Fruit fly (Drosophila melanogaster) whole organism, prepupa: ENCODE results near the gene CG10366.
A peak's percentile ranks its signal among the peaks of the same experiment; 100 is the strongest.

Experiments used
- Blimp-1 ChIP-seq: fragments of 200-800 bp; sonication (Bioruptor generic); optimal IDR thresholded peaks from 3 replicates; lab custom pipeline; 2017; ENCODE audit warnings: missing biosample characterization, missing genetic modification characterization, mild to moderate bottlenecking, moderate library complexity, missing genetic modification reagents
- CG10631 ChIP-seq: fragments of 200-800 bp; sonication (Bioruptor generic); optimal IDR thresholded peaks from 2 replicates; lab custom pipeline; 2016; ENCODE audit warnings: missing biosample characterization, missing genetic modification characterization
- CG10669 ChIP-seq: fragments of 200-800 bp; sonication (Bioruptor generic); optimal IDR thresholded peaks from 3 replicates; lab custom pipeline; 2018; ENCODE audit warnings: missing biosample characterization, mild to moderate bottlenecking, missing genetic modification characterization, moderate library complexity
- CG11294 ChIP-seq: fragments of 200-800 bp; sonication (Bioruptor generic); IDR thresholded peaks from 2 replicates; pipeline ENCODE4 v1.3.6; 2022; ENCODE audit warnings: missing biosample characterization, missing genetic modification characterization
- CG11902 ChIP-seq: fragments of 200-800 bp; sonication (Bioruptor generic); optimal IDR thresholded peaks from 3 replicates; lab custom pipeline; 2016; ENCODE audit warnings: missing biosample characterization, missing genetic modification characterization
- CG31627 ChIP-seq: fragments of 200-800 bp; sonication (Bioruptor generic); optimal IDR thresholded peaks from 3 replicates; lab custom pipeline; 2016; ENCODE audit warnings: missing biosample characterization, missing genetic modification characterization
- CG32006 ChIP-seq: fragments of 200-800 bp; sonication (Bioruptor generic); optimal IDR thresholded peaks from 3 replicates; lab custom pipeline; 2017; ENCODE audit warnings: missing biosample characterization, mild to moderate bottlenecking, missing genetic modification characterization
- CG34406 ChIP-seq: fragments of 200-800 bp; sonication (Bioruptor generic); optimal IDR thresholded peaks from 3 replicates; lab custom pipeline; 2016; ENCODE audit warnings: missing biosample characterization, missing genetic modification characterization
- CG3919 ChIP-seq: fragments of 200-800 bp; sonication (Bioruptor generic); optimal IDR thresholded peaks from 3 replicates; lab custom pipeline; 2016; ENCODE audit warnings: missing biosample characterization, missing genetic modification characterization
- CG4318 ChIP-seq: fragments of 200-800 bp; sonication (Bioruptor generic); optimal IDR thresholded peaks from 3 replicates; lab custom pipeline; 2017; ENCODE audit warnings: missing biosample characterization, mild to moderate bottlenecking, missing genetic modification characterization
- CG6163 ChIP-seq: fragments of 200-800 bp; sonication (Bioruptor generic); IDR thresholded peaks from 3 replicates; pipeline ENCODE4 v1.3.6; 2022; ENCODE audit warnings: missing biosample characterization, missing genetic modification characterization
- CG6276 ChIP-seq: fragments of 200-800 bp; sonication (Bioruptor generic); optimal IDR thresholded peaks from 2 replicates; lab custom pipeline; 2017; ENCODE audit warnings: missing biosample characterization, mild to moderate bottlenecking, missing genetic modification characterization
- CG6792 ChIP-seq: fragments of 200-800 bp; sonication (Bioruptor generic); optimal IDR thresholded peaks from 3 replicates; lab custom pipeline; 2016; ENCODE audit warnings: missing biosample characterization, missing genetic modification characterization
- CG6808 ChIP-seq: fragments of 200-800 bp; sonication (Bioruptor generic); optimal IDR thresholded peaks from 3 replicates; lab custom pipeline; 2017; ENCODE audit warnings: missing biosample characterization, missing genetic modification characterization, mild to moderate bottlenecking, moderate library complexity, missing genetic modification reagents
- CG6854 ChIP-seq: fragments of 200-800 bp; sonication (Bioruptor generic); optimal IDR thresholded peaks from 2 replicates; lab custom pipeline; 2017; ENCODE audit warnings: missing biosample characterization, mild to moderate bottlenecking, missing genetic modification characterization
- CG7368 ChIP-seq: fragments of 200-800 bp; sonication (Bioruptor generic); optimal IDR thresholded peaks from 3 replicates; lab custom pipeline; 2016; ENCODE audit warnings: missing biosample characterization, missing genetic modification characterization
- CG8119 ChIP-seq: fragments of 200-800 bp; sonication (Bioruptor generic); IDR thresholded peaks from 3 replicates; pipeline ENCODE4 v1.3.6; 2022; ENCODE audit warnings: missing biosample characterization, missing genetic modification characterization
- CG8632 ChIP-seq: fragments of 200-800 bp; sonication (Bioruptor generic); optimal IDR thresholded peaks from 3 replicates; lab custom pipeline; 2016; ENCODE audit warnings: missing biosample characterization, missing genetic modification characterization
- CG9139 ChIP-seq: fragments of 200-800 bp; sonication (Bioruptor generic); optimal IDR thresholded peaks from 3 replicates; lab custom pipeline; 2017; ENCODE audit warnings: missing biosample characterization, mild to moderate bottlenecking, missing genetic modification characterization
- Eip75B ChIP-seq: fragments of 200-800 bp; sonication (Bioruptor generic); optimal IDR thresholded peaks from 3 replicates; lab custom pipeline; 2016; ENCODE audit warnings: missing biosample characterization, missing genetic modification characterization
- Eip78C ChIP-seq: fragments of 200-800 bp; sonication (Bioruptor generic); peaks from one replicate; lab custom pipeline; 2016; ENCODE audit warnings: missing biosample characterization, missing genetic modification characterization
- Eip93F ChIP-seq: fragments of 200-800 bp; sonication (Bioruptor generic); optimal IDR thresholded peaks from 2 replicates; lab custom pipeline; 2016; ENCODE audit warnings: missing biosample characterization, mild to moderate bottlenecking, missing genetic modification characterization
- Ets21C ChIP-seq: fragments of 200-800 bp; sonication (Bioruptor generic); optimal IDR thresholded peaks from 3 replicates; lab custom pipeline; 2016; ENCODE audit warnings: missing biosample characterization, missing genetic modification characterization
- Ets96B ChIP-seq: fragments of 200-800 bp; optimal IDR thresholded peaks from 2 replicates; lab custom pipeline; 2019; ENCODE audit warnings: missing biosample characterization, mild to moderate bottlenecking, missing genetic modification characterization, moderate library complexity
- Gug ChIP-seq: fragments of 200-800 bp; sonication (Bioruptor generic); IDR thresholded peaks from 2 replicates; pipeline ENCODE4 v1.3.6; 2022; ENCODE audit warnings: missing biosample characterization, missing genetic modification characterization
- Hr38 ChIP-seq: sonication (Bioruptor generic); optimal IDR thresholded peaks from 2 replicates; lab custom pipeline; 2016; ENCODE audit warnings: missing biosample characterization, missing genetic modification characterization
- Hr4 ChIP-seq: fragments of 200-800 bp; sonication (Bioruptor generic); optimal IDR thresholded peaks from 3 replicates; lab custom pipeline; 2016; ENCODE audit warnings: missing biosample characterization, missing genetic modification characterization
- Lpt ChIP-seq: fragments of 200-800 bp; sonication (Bioruptor generic); optimal IDR thresholded peaks from 3 replicates; lab custom pipeline; 2016; ENCODE audit warnings: missing biosample characterization, missing genetic modification characterization
- Met ChIP-seq: fragments of 200-800 bp; sonication (Bioruptor generic); optimal IDR thresholded peaks from 3 replicates; lab custom pipeline; 2016; ENCODE audit warnings: missing biosample characterization, missing genetic modification characterization
- OdsH ChIP-seq: fragments of 200-800 bp; sonication (Bioruptor generic); optimal IDR thresholded peaks from 3 replicates; lab custom pipeline; 2016; ENCODE audit warnings: missing biosample characterization, missing genetic modification characterization
- Sox102F ChIP-seq: fragments of 200-800 bp; sonication (Bioruptor generic); optimal IDR thresholded peaks from 2 replicates; lab custom pipeline; 2016; ENCODE audit warnings: missing biosample characterization, mild to moderate bottlenecking, missing genetic modification characterization
- Sox14 ChIP-seq: fragments of 200-800 bp; sonication (Bioruptor generic); optimal IDR thresholded peaks from 3 replicates; lab custom pipeline; 2016; ENCODE audit warnings: missing biosample characterization, missing genetic modification characterization
- Sox15 ChIP-seq: fragments of 200-800 bp; sonication (Bioruptor generic); optimal IDR thresholded peaks from 3 replicates; lab custom pipeline; 2016; ENCODE audit warnings: missing biosample characterization, missing genetic modification characterization
- achi ChIP-seq: fragments of 200-800 bp; sonication (Bioruptor generic); optimal IDR thresholded peaks from 3 replicates; lab custom pipeline; 2016; ENCODE audit warnings: missing biosample characterization, missing genetic modification characterization
- acj6 ChIP-seq: fragments of 200-800 bp; sonication (Bioruptor generic); optimal IDR thresholded peaks from 3 replicates; lab custom pipeline; 2016; ENCODE audit warnings: missing biosample characterization, missing genetic modification characterization
- cyc ChIP-seq: fragments of 200-800 bp; sonication (Bioruptor generic); optimal IDR thresholded peaks from 3 replicates; lab custom pipeline; 2016; ENCODE audit warnings: missing biosample characterization, missing genetic modification characterization
- dsx ChIP-seq: fragments of 200-800 bp; optimal IDR thresholded peaks from 3 replicates; lab custom pipeline; 2019; ENCODE audit warnings: missing biosample characterization, mild to moderate bottlenecking, missing genetic modification characterization, moderate library complexity; ENCODE audit not compliant: poor library complexity, severe bottlenecking
- eg ChIP-seq: fragments of 200-800 bp; sonication (Bioruptor generic); IDR thresholded peaks from 3 replicates; pipeline ENCODE4 v1.3.6; 2022; ENCODE audit warnings: missing biosample characterization, missing genetic modification characterization
- fd59A ChIP-seq: fragments of 200-800 bp; sonication (Bioruptor generic); optimal IDR thresholded peaks from 2 replicates; lab custom pipeline; 2017; ENCODE audit warnings: missing biosample characterization, mild to moderate bottlenecking, missing genetic modification characterization, missing genetic modification reagents
- fd85E ChIP-seq: fragments of 200-800 bp; sonication (Bioruptor generic); optimal IDR thresholded peaks from 3 replicates; lab custom pipeline; 2016; ENCODE audit warnings: missing biosample characterization, missing genetic modification characterization
- lz ChIP-seq: fragments of 200-800 bp; sonication (Bioruptor generic); optimal IDR thresholded peaks from 3 replicates; lab custom pipeline; 2016; ENCODE audit warnings: missing biosample characterization, missing genetic modification characterization
- net ChIP-seq: fragments of 200-800 bp; sonication (Bioruptor generic); optimal IDR thresholded peaks from 3 replicates; lab custom pipeline; 2016; ENCODE audit warnings: missing biosample characterization, missing genetic modification characterization
- salr ChIP-seq, 2 experiments: fragments of 200-800 bp; sonication (Bioruptor generic); optimal IDR thresholded peaks; 3 replicates each; lab custom pipeline; 2016 to 2018; ENCODE audit warnings: missing biosample characterization in 2 of 2, missing genetic modification characterization in 2 of 2, mild to moderate bottlenecking in 1 of 2
- spab ChIP-seq: fragments of 200-800 bp; sonication (Bioruptor generic); optimal IDR thresholded peaks from 2 replicates; lab custom pipeline; 2017; ENCODE audit warnings: missing biosample characterization, mild to moderate bottlenecking, missing genetic modification characterization, missing genetic modification reagents
- ss ChIP-seq, 2 experiments: fragments of 200-800 bp; sonication (Bioruptor generic); optimal IDR thresholded peaks; 2 replicates in 1 of 2; 3 replicates in 1 of 2; lab custom pipeline; 2017 to 2018; ENCODE audit warnings: mild to moderate bottlenecking in 2 of 2, missing biosample characterization in 2 of 2, missing genetic modification characterization in 2 of 2, moderate library complexity in 1 of 2
- svp ChIP-seq: fragments of 200-800 bp; sonication (Bioruptor generic); peaks from one replicate; lab custom pipeline; 2016; ENCODE audit warnings: missing biosample characterization, missing genetic modification characterization
- topi ChIP-seq: fragments of 200-800 bp; sonication (Bioruptor generic); optimal IDR thresholded peaks from 3 replicates; lab custom pipeline; 2016; ENCODE audit warnings: missing biosample characterization, missing genetic modification characterization
- vri ChIP-seq: fragments of 200-800 bp; sonication (Bioruptor generic); optimal IDR thresholded peaks from 3 replicates; lab custom pipeline; 2016; ENCODE audit warnings: missing biosample characterization, mild to moderate bottlenecking, missing genetic modification characterization

Gene CG10366

dm6 chr2L:19572496-19573317 lies 11.3 kb upstream of the CG10366 start (continued):
- TF ChIP-seq salr (GFP tag; optimal IDR thresholded peaks at IDR 0.05; lab: Kevin White, UChicago): peak; percentile 77 to 90
- TF ChIP-seq Met: peak; percentile 97
- TF ChIP-seq fd85E: peak; percentile 40
- peak; percentile 94 for TF ChIP-seq CG31627
- peak; percentile 87 for TF ChIP-seq CG34406
- peak; percentile 93 for TF ChIP-seq CG4318 (GFP tag; lab: Kevin White, UChicago)
- peak; percentile 97 for TF ChIP-seq dsx (GFP tag; lab: Kevin White, UChicago)
- TF ChIP-seq cyc (GFP tag; lab: Kevin White, UChicago): peak; percentile 91
- peak; percentile 94 for TF ChIP-seq Ets96B (tag; lab: Kevin White, UChicago)
- peak; percentile 91 to 93 for TF ChIP-seq ss (GFP tag; optimal IDR thresholded peaks at IDR 0.05; lab: Kevin White, UChicago)

dm6 chr2L:19574364-19574763 lies 9.7 kb upstream of the CG10366 start:
- TF ChIP-seq svp (GFP tag; lab: Kevin White, UChicago): peak; percentile 79
- TF ChIP-seq Sox102F (GFP tag; lab: Kevin White, UChicago): peak; percentile 24
- TF ChIP-seq CG7368 (GFP tag; lab: Kevin White, UChicago): peak; percentile 26
- TF ChIP-seq CG10631 (GFP tag; lab: Kevin White, UChicago): peak; percentile 59
- no peak for TF ChIP-seq vri (GFP tag; lab: Kevin White, UChicago)
- TF ChIP-seq Eip93F: no peak
- TF ChIP-seq CG8632 (GFP tag; lab: Kevin White, UChicago): no peak
- peak; percentile 59 for TF ChIP-seq Eip75B (GFP tag; lab: Kevin White, UChicago)
- peak; percentile 89 for TF ChIP-seq Eip78C (GFP tag; lab: Kevin White, UChicago)
- TF ChIP-seq net: peak; percentile 60
- TF ChIP-seq topi (GFP tag; lab: Kevin White, UChicago): peak; percentile 56
- peak; percentile 25 for TF ChIP-seq spab
- no peak for TF ChIP-seq CG6792
- no peak for TF ChIP-seq CG9139 (GFP tag; lab: Kevin White, UChicago)
- TF ChIP-seq Hr38 (GFP tag; lab: Kevin White, UChicago): no peak
- peak; percentile 39 to 63 for TF ChIP-seq ss (GFP tag; optimal IDR thresholded peaks at IDR 0.05; lab: Kevin White, UChicago)
- no peak for TF ChIP-seq CG6854 (GFP tag; lab: Kevin White, UChicago)
- TF ChIP-seq acj6: peak; percentile 49
- peak; percentile 31 for TF ChIP-seq achi (GFP tag; lab: Kevin White, UChicago)
- TF ChIP-seq Ets21C (GFP tag; lab: Kevin White, UChicago): peak; percentile 13
- peak; percentile 62 for TF ChIP-seq CG6163
- TF ChIP-seq salr (GFP tag; optimal IDR thresholded peaks at IDR 0.05; lab: Kevin White, UChicago): peak; percentile 30 to 33
- peak; percentile 39 for TF ChIP-seq Sox14 (GFP tag; lab: Kevin White, UChicago)
- peak; percentile 59 for TF ChIP-seq Met
- TF ChIP-seq CG8119 (GFP tag; lab: Robert Waterston, UW): 0 out of 3 replicates have a peak, but pooled peaks have one; percentile 55
- peak; percentile 68 for TF ChIP-seq Ets96B (tag; lab: Kevin White, UChicago)
- no peak for TF ChIP-seq Blimp-1 (GFP tag; lab: Kevin White, UChicago)
- peak; percentile 35 for TF ChIP-seq fd59A (GFP tag; lab: Kevin White, UChicago)
- peak; percentile 66 for TF ChIP-seq CG32006 (GFP tag; lab: Kevin White, UChicago)
- TF ChIP-seq Sox15 (GFP tag; lab: Kevin White, UChicago): no peak
- TF ChIP-seq OdsH (GFP tag; lab: Kevin White, UChicago): peak; percentile 62
- TF ChIP-seq Gug (GFP tag; lab: Robert Waterston, UW): peak; percentile 47; the same call in 1 of the 2 replicates
- TF ChIP-seq CG3919: peak; percentile 64
- TF ChIP-seq eg: peak; percentile 53
- TF ChIP-seq CG6276: peak; percentile 69
- TF ChIP-seq Hr4 (GFP tag; lab: Kevin White, UChicago): peak; percentile 57
- TF ChIP-seq cyc (GFP tag; lab: Kevin White, UChicago): peak; percentile 31
- TF ChIP-seq CG11902 (GFP tag; lab: Kevin White, UChicago): no peak
- peak; percentile 8 for TF ChIP-seq lz
- TF ChIP-seq Lpt (GFP tag; lab: Kevin White, UChicago): no peak
- no peak for TF ChIP-seq CG11294 (GFP tag; lab: Robert Waterston, UW)
- TF ChIP-seq CG6808 (GFP tag; lab: Kevin White, UChicago): peak; percentile 54
- TF ChIP-seq CG10669: peak; percentile 70
